Worm (Caenorhabditis elegans): ENCODE measurements around the gene C01B9.4.

DNA sequence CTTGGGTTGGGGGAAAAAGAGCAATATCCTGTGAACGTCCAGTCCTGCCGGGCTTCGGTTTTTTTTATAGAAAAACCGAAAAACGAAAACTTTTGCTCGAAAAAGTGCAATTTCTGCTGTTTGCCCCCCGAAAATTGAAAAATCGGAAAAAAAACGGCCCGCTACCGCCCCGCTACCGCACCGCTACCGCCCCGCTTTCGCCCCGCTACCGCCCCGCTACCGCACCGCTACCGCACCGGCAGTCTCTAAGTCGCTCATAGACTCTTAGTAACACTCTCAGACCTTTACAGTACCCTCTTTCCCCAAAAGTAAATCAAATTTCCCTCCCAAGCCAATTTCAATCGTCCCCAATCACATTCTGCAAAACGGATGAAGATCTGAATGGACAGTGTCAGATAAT is 11.4 kb upstream of the C01B9.4 start:
- TF ChIP-seq snpc-4 (tag; optimal IDR thresholded peaks at IDR 0.05) (no peak), lin-13 (tag; optimal IDR thresholded peaks at IDR 0.05) (no peak), nhr-76 (tag; optimal IDR thresholded peaks at IDR 0.05) (no peak), lsy-2 (tag; optimal IDR thresholded peaks at IDR 0.05) (no peak), blmp-1 (tag; optimal IDR thresholded peaks at IDR 0.05) (no peak), ceh-43 (GFP tag; optimal IDR thresholded peaks at IDR 0.05) (no peak), nhr-12 (tag; optimal IDR thresholded peaks at IDR 0.05) (no peak), unc-39 (tag; optimal IDR thresholded peaks at IDR 0.05) (no peak), elt-3 (tag; optimal IDR thresholded peaks at IDR 0.05) (no peak), elt-1 (tag; optimal IDR thresholded peaks at IDR 0.05; ENCODE audit: borderline replicate concordance, insufficient read depth) (no peak), mls-2 (tag; optimal IDR thresholded peaks at IDR 0.05) (no peak), tbx-8 (GFP tag; optimal IDR thresholded peaks at IDR 0.05) (no peak)

Measured in whole organism, mixed stage, embryonic.